Fruit fly (Drosophila melanogaster): Measurements from ENCODE around the gene CG12219.

The CG12219 gene

dm6 chrX:6337702-6338101 is 36.6 kb upstream of the CG12219 start, which contains the start of gene CG3842:
Gene CG3842, plus strand, starts transcription at chrX:6337762.
- no peak for TF ChIP-seq Myc (optimal IDR thresholded peaks at IDR 0.05)
- no peak for TF ChIP-seq h (optimal IDR thresholded peaks at IDR 0.05)

DNA sequence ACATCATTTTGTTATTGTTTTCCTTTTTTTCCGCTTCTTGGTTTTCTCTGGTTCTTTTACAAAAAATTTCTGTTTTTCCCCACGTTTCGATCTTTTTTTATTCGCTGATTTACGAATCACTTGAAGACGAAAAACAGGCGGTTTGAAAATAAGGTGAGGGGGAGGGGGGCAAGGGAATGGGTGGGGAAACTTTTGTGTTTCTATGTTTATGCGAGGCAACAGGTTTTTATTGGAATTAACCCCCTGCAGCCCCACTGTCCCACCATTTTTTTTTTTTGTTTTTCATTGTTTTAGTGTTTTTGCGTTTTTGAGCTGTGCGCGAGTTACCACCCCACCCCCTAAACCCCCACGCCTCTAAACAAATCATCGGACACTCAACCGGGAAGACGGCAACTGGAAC is 33.9 kb upstream of the CG12219 start:
- TF ChIP-seq psq (optimal IDR thresholded peaks at IDR 0.05): no peak
- TF ChIP-seq Myc (optimal IDR thresholded peaks at IDR 0.05): no peak
- no peak for TF ChIP-seq Sin3A (optimal IDR thresholded peaks at IDR 0.05)
- no peak for TF ChIP-seq ttk (optimal IDR thresholded peaks at IDR 0.05)
- TF ChIP-seq h (optimal IDR thresholded peaks at IDR 0.05): no peak
- TF ChIP-seq insv (optimal IDR thresholded peaks at IDR 0.05): no peak

DNA sequence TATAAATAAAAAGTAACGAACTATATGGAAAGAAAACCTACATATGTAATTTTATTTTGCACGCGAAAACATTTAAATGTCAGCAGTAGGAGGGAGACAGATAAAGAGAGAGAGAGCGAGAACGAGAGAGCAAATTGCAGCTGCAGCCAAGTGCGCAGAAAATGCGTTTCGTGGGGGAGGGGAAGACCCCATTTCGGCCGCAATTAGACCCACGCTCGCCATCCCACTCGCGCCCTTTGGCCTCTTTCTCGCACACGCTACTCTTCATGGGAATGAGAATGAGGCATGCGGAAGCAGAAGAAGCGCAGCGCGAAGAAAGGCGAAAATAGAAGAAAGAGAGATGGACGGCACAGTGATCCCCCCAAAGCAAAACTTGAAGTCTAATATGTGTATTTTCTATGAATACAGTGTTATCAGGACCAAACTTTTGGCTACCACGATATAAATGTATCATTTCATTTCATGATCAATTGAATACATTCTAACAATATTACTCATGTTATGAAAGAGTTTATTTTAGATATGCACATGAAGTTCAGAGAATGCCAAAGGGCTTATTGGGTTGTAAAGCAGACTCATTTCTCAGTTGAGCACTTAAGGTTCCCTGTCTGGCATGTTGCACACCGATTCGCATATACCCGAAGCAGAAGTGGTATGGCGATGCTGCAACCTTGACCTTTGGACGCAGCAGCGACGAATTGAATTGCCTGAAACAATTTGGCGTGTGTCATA is 32.1 kb upstream of the CG12219 start:
- TF ChIP-seq Sin3A (optimal IDR thresholded peaks at IDR 0.05): no peak

- TF ChIP-seq Myc (optimal IDR thresholded peaks at IDR 0.05) (no peak), insv (optimal IDR thresholded peaks at IDR 0.05) (no peak), h (optimal IDR thresholded peaks at IDR 0.05) (no peak), ttk (optimal IDR thresholded peaks at IDR 0.05) (no peak), Sin3A (optimal IDR thresholded peaks at IDR 0.05) (no peak), psq (optimal IDR thresholded peaks at IDR 0.05) (no peak)
Measured at dm6 chrX:6330369-6330949, 29.4 kb upstream of the CG12219 start, which contains the start of gene CG42240. Gene CG42240, plus strand, starts transcription at chrX:6330842.

DNA sequence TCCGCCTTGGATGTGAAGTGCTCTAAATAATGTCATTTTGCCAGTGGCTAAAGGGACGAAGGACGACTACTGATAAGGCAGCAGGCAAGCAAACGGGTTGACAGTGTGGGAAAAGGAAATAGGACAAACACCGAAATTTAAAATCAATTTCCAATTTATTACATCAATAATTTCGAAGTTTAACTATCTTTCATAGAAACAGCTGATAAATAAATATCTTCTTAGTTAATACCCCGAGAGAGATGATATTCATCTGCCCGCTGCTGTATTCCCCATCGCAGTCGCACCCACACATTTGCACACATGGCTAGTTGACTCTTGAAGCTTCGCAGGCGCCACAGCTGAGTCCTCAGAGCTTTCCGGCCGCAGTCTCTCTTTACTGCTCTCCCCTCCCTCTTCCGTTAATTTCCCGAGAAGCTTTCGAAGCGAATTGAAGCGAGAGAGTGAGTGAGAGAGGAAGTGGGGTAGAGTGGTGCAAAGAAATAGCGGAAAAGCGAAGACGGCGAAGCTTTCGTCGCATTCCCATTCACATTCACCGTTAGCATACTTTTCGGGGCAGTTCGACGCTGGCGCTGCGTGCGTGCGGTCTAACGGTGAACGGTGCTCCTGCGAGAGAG is 15.9 kb upstream of the CG12219 start:
- no peak for TF ChIP-seq insv (optimal IDR thresholded peaks at IDR 0.05)
- TF ChIP-seq psq (optimal IDR thresholded peaks at IDR 0.05): no peak
- TF ChIP-seq ttk (optimal IDR thresholded peaks at IDR 0.05): no peak
- no peak for TF ChIP-seq Myc (optimal IDR thresholded peaks at IDR 0.05)
- no peak for TF ChIP-seq h (optimal IDR thresholded peaks at IDR 0.05)
- TF ChIP-seq Sin3A (optimal IDR thresholded peaks at IDR 0.05): no peak

- TF ChIP-seq psq (optimal IDR thresholded peaks at IDR 0.05) (no peak), Sin3A (optimal IDR thresholded peaks at IDR 0.05) (no peak), h (optimal IDR thresholded peaks at IDR 0.05) (no peak), insv (optimal IDR thresholded peaks at IDR 0.05) (no peak), ttk (optimal IDR thresholded peaks at IDR 0.05) (no peak), Myc (optimal IDR thresholded peaks at IDR 0.05) (no peak)
Measured at dm6 chrX:6315583-6315982, 14.5 kb upstream of the CG12219 start.

DNA sequence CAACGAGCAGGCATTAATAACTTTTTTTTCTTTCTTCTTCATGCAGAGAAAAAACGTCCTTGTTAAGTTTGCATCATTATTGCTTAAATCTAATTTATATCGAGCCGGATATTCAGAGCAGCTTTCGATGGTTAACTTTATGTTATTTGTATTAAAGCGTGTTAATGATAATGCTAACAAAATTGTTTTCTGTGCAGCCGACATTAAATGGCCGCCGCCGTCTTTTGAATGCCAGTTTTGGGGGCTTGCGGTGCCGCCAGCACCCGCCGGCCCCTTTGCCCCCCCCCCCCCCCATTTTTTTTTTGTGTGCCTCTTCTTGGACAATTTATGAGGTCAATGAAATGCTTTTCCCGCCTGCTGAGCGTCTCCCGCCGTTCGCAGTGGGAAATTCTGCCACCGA is 10.4 kb upstream of the CG12219 start:
- TF ChIP-seq Myc (optimal IDR thresholded peaks at IDR 0.05) (no peak), h (optimal IDR thresholded peaks at IDR 0.05) (no peak), ttk (optimal IDR thresholded peaks at IDR 0.05) (no peak)

DNA sequence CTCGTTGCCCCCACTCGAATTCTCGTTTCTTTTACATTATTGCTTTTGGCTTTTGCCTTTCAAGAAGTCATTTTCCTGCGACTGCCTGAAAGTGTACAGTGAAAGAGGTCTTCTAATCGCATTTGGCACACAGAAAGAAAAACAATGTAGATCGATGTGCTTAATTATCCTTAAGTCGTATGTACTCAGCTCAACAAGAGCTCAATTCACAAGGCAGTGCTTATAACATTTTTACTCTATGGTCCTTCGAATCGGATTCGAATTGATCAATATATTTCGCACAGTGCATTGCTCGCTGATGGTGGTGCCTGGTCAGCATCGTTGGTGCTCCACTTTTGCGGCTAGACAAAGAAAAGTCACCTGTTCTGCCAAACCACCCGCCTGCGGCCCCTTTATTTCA is 9.3 kb upstream of the CG12219 start:
- TF ChIP-seq psq (optimal IDR thresholded peaks at IDR 0.05): no peak
- TF ChIP-seq ttk (optimal IDR thresholded peaks at IDR 0.05): no peak
- TF ChIP-seq Sin3A (optimal IDR thresholded peaks at IDR 0.05): no peak
- no peak for TF ChIP-seq insv (optimal IDR thresholded peaks at IDR 0.05)
- no peak for TF ChIP-seq h (optimal IDR thresholded peaks at IDR 0.05)
- no peak for TF ChIP-seq Myc (optimal IDR thresholded peaks at IDR 0.05)

dm6 chrX:6308852-6309251 is 7.8 kb upstream of the CG12219 start, which contains the start of gene CG15894:
Gene CG15894, plus strand, starts transcription at chrX:6309212.
- TF ChIP-seq h (optimal IDR thresholded peaks at IDR 0.05) (no peak), ttk (optimal IDR thresholded peaks at IDR 0.05) (no peak), Myc (optimal IDR thresholded peaks at IDR 0.05) (no peak), psq (optimal IDR thresholded peaks at IDR 0.05) (no peak), insv (optimal IDR thresholded peaks at IDR 0.05) (no peak), Sin3A (optimal IDR thresholded peaks at IDR 0.05) (no peak)

DNA sequence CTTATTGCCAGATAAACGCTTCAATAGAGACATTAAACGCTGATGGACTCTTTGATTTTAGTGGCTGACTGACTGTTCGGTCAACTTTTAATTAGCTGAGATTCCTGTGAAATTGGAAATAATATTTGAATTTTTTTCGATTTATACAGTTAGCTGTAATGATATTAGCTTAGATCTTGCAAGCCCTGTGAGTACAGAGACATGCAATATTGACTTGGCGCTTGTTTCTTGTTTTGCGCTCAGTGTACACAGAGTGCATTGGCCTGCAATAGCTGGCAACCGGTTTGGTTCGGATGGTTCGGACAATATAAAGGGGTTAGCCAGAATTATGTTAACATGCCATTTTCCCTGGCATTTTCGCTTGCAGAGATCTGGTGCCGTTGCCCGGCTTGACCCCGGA is 4.2 kb upstream of the CG12219 start:
- TF ChIP-seq Myc (optimal IDR thresholded peaks at IDR 0.05) (no peak), h (optimal IDR thresholded peaks at IDR 0.05) (no peak), insv (optimal IDR thresholded peaks at IDR 0.05) (no peak), Sin3A (optimal IDR thresholded peaks at IDR 0.05) (no peak), ttk (optimal IDR thresholded peaks at IDR 0.05) (no peak), psq (optimal IDR thresholded peaks at IDR 0.05) (no peak)

DNA sequence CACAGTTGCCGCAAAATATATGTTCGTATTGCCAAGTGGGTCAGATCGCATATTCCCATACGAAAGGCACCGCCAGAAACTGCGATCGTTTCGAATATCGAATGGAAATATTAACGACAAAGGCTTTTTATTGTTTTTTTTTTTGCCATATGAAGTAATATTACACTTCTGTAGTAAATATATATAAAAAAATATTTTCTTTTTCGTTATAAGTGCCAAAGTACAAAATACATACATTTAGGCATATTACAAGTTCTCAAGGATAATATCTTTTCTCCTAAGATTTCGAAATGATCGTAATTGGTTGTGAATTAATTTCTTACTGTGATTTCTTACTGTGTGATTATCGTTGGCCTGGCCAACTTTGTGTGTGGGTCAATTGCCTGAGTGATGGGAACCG is 3.1 kb upstream of the CG12219 start:
- no peak for TF ChIP-seq h (optimal IDR thresholded peaks at IDR 0.05)
- no peak for TF ChIP-seq psq (optimal IDR thresholded peaks at IDR 0.05)
- TF ChIP-seq Myc (optimal IDR thresholded peaks at IDR 0.05): no peak
- no peak for TF ChIP-seq Sin3A (optimal IDR thresholded peaks at IDR 0.05)
- TF ChIP-seq insv (optimal IDR thresholded peaks at IDR 0.05): no peak
- no peak for TF ChIP-seq ttk (optimal IDR thresholded peaks at IDR 0.05)

dm6 chrX:6303675-6304074 is 2.6 kb upstream of the CG12219 start, which contains the start of gene CG3823:
Gene CG3823, plus strand, starts transcription at chrX:6303975.
- no peak for TF ChIP-seq psq (optimal IDR thresholded peaks at IDR 0.05)

DNA sequence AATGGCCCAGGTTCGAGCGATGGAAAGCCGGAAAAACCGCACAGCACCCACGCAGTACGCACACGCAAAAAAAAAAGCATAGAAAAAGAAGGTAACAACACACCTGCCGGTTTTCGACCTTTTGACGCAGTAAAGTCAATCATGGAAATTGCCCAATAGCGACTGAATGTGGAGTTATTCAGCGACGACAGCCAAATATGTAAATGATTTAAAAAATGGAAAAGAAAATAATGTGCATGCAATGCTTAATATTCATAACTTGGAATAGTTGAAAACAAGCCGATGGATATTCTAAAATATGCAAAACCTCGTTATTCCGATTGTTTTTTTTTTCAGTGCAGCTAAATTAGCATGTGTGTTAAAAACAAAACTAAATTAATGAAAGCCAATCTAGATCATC is 2.1 kb upstream of the CG12219 start:
- no peak for TF ChIP-seq insv (optimal IDR thresholded peaks at IDR 0.05)
- no peak for TF ChIP-seq h (optimal IDR thresholded peaks at IDR 0.05)
- no peak for TF ChIP-seq psq (optimal IDR thresholded peaks at IDR 0.05)
- TF ChIP-seq ttk (optimal IDR thresholded peaks at IDR 0.05): no peak
- TF ChIP-seq Myc (optimal IDR thresholded peaks at IDR 0.05): no peak
- no peak for TF ChIP-seq Sin3A (optimal IDR thresholded peaks at IDR 0.05)

Measured in Kc167 (cell line).